Worm (Caenorhabditis elegans) whole organism, L3 larva: ENCODE results near the gene phdh-1.

ENCODE experiments used
- nfya-1 ChIP-seq: sonication (generic microtip); optimal IDR thresholded peaks from 2 replicates; lab custom pipeline; 2017; ENCODE audit warnings: missing genetic modification characterization, mild to moderate bottlenecking, missing compliant biosample characterization, antibody characterized with exemption, moderate library complexity; ENCODE audit not compliant: insufficient read depth
- unc-62 ChIP-seq: fragments of 150-350 bp; sonication (generic microtip); optimal IDR thresholded peaks from 4 replicates; lab custom pipeline; 2014; ENCODE audit warnings: missing biosample characterization, missing genetic modification reagents, missing genetic modification characterization

ce11 chrII:13590461-13590860 lies 47.8 kb downstream of the phdh-1 start, which contains the start of gene clec-145:
- no peak for TF ChIP-seq nfya-1 (tag; lab: Kevin White, UChicago)
- TF ChIP-seq unc-62 (GFP tag; lab: Kevin White, UChicago) = no peak
